Fruit fly (Drosophila melanogaster) whole organism, embryonic: ENCODE measurements around the gene Wdr92.

Experiments used
- Aef1 ChIP-seq: fragments of 200-800 bp; sonication (Bioruptor generic); IDR thresholded peaks from 3 replicates; pipeline ENCODE4 v1.3.6; 2022; ENCODE audit warnings: missing biosample characterization, missing genetic modification characterization
- B-H2 ChIP-seq: fragments of 200-800 bp; sonication (Bioruptor generic); optimal IDR thresholded peaks from 2 replicates; lab custom pipeline; 2018; ENCODE audit warnings: missing biosample characterization, mild to moderate bottlenecking, missing genetic modification characterization
- BEAF-32 ChIP-seq: fragments of 200-800 bp; sonication (Bioruptor generic); optimal IDR thresholded peaks from 3 replicates; lab custom pipeline; 2017; ENCODE audit warnings: missing biosample characterization, missing genetic modification characterization, mild to moderate bottlenecking, moderate library complexity, missing genetic modification reagents
- CG12769 ChIP-seq: fragments of 200-800 bp; sonication (Bioruptor generic); optimal IDR thresholded peaks from 2 replicates; lab custom pipeline; 2019; ENCODE audit warnings: missing biosample characterization, mild to moderate bottlenecking, missing genetic modification characterization, moderate library complexity
- CG13123 ChIP-seq: fragments of 200-800 bp; sonication (Bioruptor generic); optimal IDR thresholded peaks from 2 replicates; lab custom pipeline; 2016; ENCODE audit warnings: missing biosample characterization, missing genetic modification characterization
- CG13775 ChIP-seq: fragments of 200-800 bp; sonication (Bioruptor generic); optimal IDR thresholded peaks from 3 replicates; lab custom pipeline; 2017; ENCODE audit warnings: missing biosample characterization, mild to moderate bottlenecking, missing genetic modification characterization
- CG15011 ChIP-seq: fragments of 200-800 bp; sonication (Bioruptor generic); optimal IDR thresholded peaks from 3 replicates; lab custom pipeline; 2018; ENCODE audit warnings: missing biosample characterization, mild to moderate bottlenecking, missing genetic modification characterization
- CG16779 ChIP-seq: fragments of 200-800 bp; sonication (Bioruptor generic); IDR thresholded peaks from 2 replicates; pipeline ENCODE4 v1.3.6; 2022; ENCODE audit warnings: missing biosample characterization, missing genetic modification characterization
- CG16815 ChIP-seq: fragments of 200-800 bp; sonication (Bioruptor generic); optimal IDR thresholded peaks from 3 replicates; lab custom pipeline; 2017; ENCODE audit warnings: missing biosample characterization, mild to moderate bottlenecking, missing genetic modification characterization
- CG17359 ChIP-seq: fragments of 200-800 bp; sonication (Bioruptor generic); optimal IDR thresholded peaks from 3 replicates; lab custom pipeline; 2018; ENCODE audit warnings: missing biosample characterization, mild to moderate bottlenecking, missing genetic modification characterization, moderate library complexity
- CG2199 ChIP-seq: fragments of 200-800 bp; sonication (Bioruptor generic); IDR thresholded peaks from 3 replicates; pipeline ENCODE4 v1.3.6; 2022; ENCODE audit warnings: missing biosample characterization, missing genetic modification characterization
- CG30020 ChIP-seq: fragments of 200-800 bp; optimal IDR thresholded peaks from 2 replicates; lab custom pipeline; 2019; ENCODE audit warnings: missing biosample characterization, mild to moderate bottlenecking, missing genetic modification characterization, moderate library complexity
- CG3065 ChIP-seq: fragments of 200-800 bp; sonication (Bioruptor generic); optimal IDR thresholded peaks from 2 replicates; lab custom pipeline; 2016; ENCODE audit warnings: missing biosample characterization, missing genetic modification characterization
- CG31365 ChIP-seq: fragments of 200-800 bp; sonication (Bioruptor generic); optimal IDR thresholded peaks from 2 replicates; lab custom pipeline; 2018; ENCODE audit warnings: missing biosample characterization, mild to moderate bottlenecking, missing genetic modification characterization
- CG33213 ChIP-seq: fragments of 200-800 bp; sonication (Bioruptor generic); optimal IDR thresholded peaks from 3 replicates; lab custom pipeline; 2016; ENCODE audit warnings: missing biosample characterization, missing genetic modification characterization
- CG3726 ChIP-seq: fragments of 200-800 bp; sonication (Bioruptor generic); IDR thresholded peaks from 3 replicates; pipeline ENCODE4, ENCODE4 v1.3.6; 2022; ENCODE audit warnings: missing biosample characterization, missing genetic modification characterization
- CG42726 ChIP-seq: fragments of 200-800 bp; sonication (Bioruptor generic); IDR thresholded peaks from 2 replicates; pipeline ENCODE4 v1.3.6; 2022; ENCODE audit warnings: missing biosample characterization, missing genetic modification characterization; ENCODE audit not compliant: partially characterized antibody
- CG43689 ChIP-seq: fragments of 200-800 bp; sonication (Bioruptor generic); IDR thresholded peaks from 2 replicates; pipeline ENCODE4 v1.3.6; 2022; ENCODE audit warnings: missing biosample characterization, missing genetic modification characterization
- CG6272 ChIP-seq: fragments of 200-800 bp; sonication (Bioruptor generic); IDR thresholded peaks from 2 replicates; pipeline ENCODE4 v1.3.6; 2022; ENCODE audit warnings: missing biosample characterization, missing genetic modification characterization
- CG8089 ChIP-seq: fragments of 200-800 bp; sonication (Bioruptor generic); optimal IDR thresholded peaks from 3 replicates; lab custom pipeline; 2016; ENCODE audit warnings: missing biosample characterization, missing genetic modification characterization
- CG9609 ChIP-seq: fragments of 200-800 bp; sonication (Bioruptor generic); optimal IDR thresholded peaks from 3 replicates; lab custom pipeline; 2016; ENCODE audit warnings: missing biosample characterization, missing genetic modification characterization
- CG9727 ChIP-seq: fragments of 200-800 bp; sonication (Bioruptor generic); optimal IDR thresholded peaks from 3 replicates; lab custom pipeline; 2017; ENCODE audit warnings: missing biosample characterization, mild to moderate bottlenecking, missing genetic modification characterization
- CHES-1-like ChIP-seq: fragments of 200-800 bp; sonication (Bioruptor generic); optimal IDR thresholded peaks from 2 replicates; lab custom pipeline; 2016; ENCODE audit warnings: missing biosample characterization, missing genetic modification characterization
- CrebB ChIP-seq: fragments of 200-800 bp; sonication (Bioruptor generic); optimal IDR thresholded peaks from 3 replicates; lab custom pipeline; 2018; ENCODE audit warnings: missing biosample characterization, mild to moderate bottlenecking, missing genetic modification characterization
- Deaf1 ChIP-seq: fragments of 200-800 bp; optimal IDR thresholded peaks from 3 replicates; lab custom pipeline; 2019; ENCODE audit warnings: missing biosample characterization, mild to moderate bottlenecking, missing genetic modification characterization, moderate library complexity
- Elba2 ChIP-seq: fragments of 200-800 bp; sonication (Bioruptor generic); optimal IDR thresholded peaks from 3 replicates; lab custom pipeline; 2016; ENCODE audit warnings: missing biosample characterization, missing genetic modification characterization
- Hand ChIP-seq: fragments of 200-800 bp; sonication (Bioruptor generic); optimal IDR thresholded peaks from 2 replicates; lab custom pipeline; 2017; ENCODE audit warnings: mild to moderate bottlenecking, missing biosample characterization, missing genetic modification reagents, missing genetic modification characterization
- HmgD ChIP-seq: fragments of 200-800 bp; sonication (Bioruptor generic); optimal IDR thresholded peaks from 3 replicates; lab custom pipeline; 2016; ENCODE audit warnings: missing biosample characterization, missing genetic modification characterization
- Max ChIP-seq: fragments of 200-800 bp; sonication (Bioruptor generic); optimal IDR thresholded peaks from 2 replicates; lab custom pipeline; 2016; ENCODE audit warnings: missing biosample characterization, mild to moderate bottlenecking, missing genetic modification characterization
- Med ChIP-seq: fragments of 200-800 bp; sonication (Bioruptor generic); peaks from one replicate; lab custom pipeline; 2016; ENCODE audit warnings: missing biosample characterization, missing genetic modification characterization, mild to moderate bottlenecking, inconsistent platforms, moderate library complexity
- Mrtf ChIP-seq: fragments of 200-800 bp; sonication (Bioruptor generic); IDR thresholded peaks from 3 replicates; pipeline ENCODE4 v1.3.6; 2022; ENCODE audit warnings: missing biosample characterization, missing genetic modification characterization
- Poxn ChIP-seq: fragments of 200-800 bp; sonication (Bioruptor generic); IDR thresholded peaks from 2 replicates; pipeline ENCODE4 v1.3.6; 2022; ENCODE audit warnings: missing biosample characterization, missing genetic modification characterization
- Rfx ChIP-seq: fragments of 200-800 bp; sonication (Bioruptor generic); IDR thresholded peaks from 2 replicates; pipeline ENCODE4 v1.3.6; 2022; ENCODE audit warnings: missing biosample characterization, missing genetic modification characterization
- Sox102F ChIP-seq: fragments of 200-800 bp; sonication (Bioruptor generic); optimal IDR thresholded peaks from 2 replicates; lab custom pipeline; 2018; ENCODE audit warnings: missing biosample characterization, mild to moderate bottlenecking, missing genetic modification characterization, moderate library complexity
- ab ChIP-seq: fragments of 200-800 bp; sonication (Bioruptor generic); optimal IDR thresholded peaks from 2 replicates; lab custom pipeline; 2016; ENCODE audit warnings: missing biosample characterization, missing genetic modification characterization
- amos ChIP-seq: fragments of 200-800 bp; sonication (Bioruptor generic); IDR thresholded peaks from 2 replicates; pipeline ENCODE4 v1.3.6; 2022; ENCODE audit warnings: missing biosample characterization, missing genetic modification characterization; ENCODE audit not compliant: partially characterized antibody
- bowl ChIP-seq: fragments of 200-800 bp; sonication (Bioruptor generic); IDR thresholded peaks from 2 replicates; pipeline ENCODE4 v1.3.6; 2022; ENCODE audit warnings: missing biosample characterization, missing genetic modification characterization
- chinmo ChIP-seq: fragments of 200-800 bp; sonication (Bioruptor generic); IDR thresholded peaks from 4 replicates; pipeline ENCODE4 v1.3.6; 2022; ENCODE audit warnings: missing biosample characterization, missing genetic modification characterization; ENCODE audit not compliant: partially characterized antibody
- dati ChIP-seq: fragments of 200-800 bp; sonication (Bioruptor generic); IDR thresholded peaks from 2 replicates; pipeline ENCODE4 v1.3.6; 2022; ENCODE audit warnings: missing biosample characterization, missing genetic modification characterization
- dmrt99B ChIP-seq: fragments of 200-800 bp; sonication (Bioruptor generic); optimal IDR thresholded peaks from 2 replicates; lab custom pipeline; 2018; ENCODE audit warnings: missing biosample characterization, mild to moderate bottlenecking, missing genetic modification characterization, moderate library complexity
- dysf ChIP-seq: fragments of 200-800 bp; sonication (Bioruptor generic); IDR thresholded peaks from 3 replicates; pipeline ENCODE4 v1.3.6; 2022; ENCODE audit warnings: missing biosample characterization, missing genetic modification characterization
- en ChIP-seq: fragments of 200-800 bp; sonication (Bioruptor generic); optimal IDR thresholded peaks from 2 replicates; lab custom pipeline; 2016; ENCODE audit warnings: missing biosample characterization, missing genetic modification characterization
- esg ChIP-seq: fragments of 200-800 bp; sonication (Bioruptor generic); conservative IDR thresholded peaks from 2 replicates; pipeline ENCODE4 v1.3.6; 2022; ENCODE audit warnings: missing biosample characterization, missing genetic modification characterization
- ewg ChIP-seq: fragments of 200-800 bp; sonication (Bioruptor generic); optimal IDR thresholded peaks from 3 replicates; lab custom pipeline; 2017; ENCODE audit warnings: mild to moderate bottlenecking, missing biosample characterization, missing genetic modification reagents, missing genetic modification characterization
- gsb ChIP-seq: fragments of 200-800 bp; sonication (Bioruptor generic); IDR thresholded peaks from 2 replicates; pipeline ENCODE4 v1.3.6; 2022; ENCODE audit warnings: missing biosample characterization, missing genetic modification characterization
- kay ChIP-seq: fragments of 200-800 bp; sonication (Bioruptor generic); optimal IDR thresholded peaks from 2 replicates; lab custom pipeline; 2016; ENCODE audit warnings: missing biosample characterization, missing genetic modification characterization
- pzg ChIP-seq: fragments of 200-800 bp; sonication (Bioruptor generic); optimal IDR thresholded peaks from 3 replicates; lab custom pipeline; 2018; ENCODE audit warnings: missing biosample characterization, mild to moderate bottlenecking, missing genetic modification characterization, moderate library complexity
- schlank ChIP-seq: fragments of 200-800 bp; sonication (Bioruptor generic); optimal IDR thresholded peaks from 2 replicates; lab custom pipeline; 2018; ENCODE audit warnings: missing biosample characterization, mild to moderate bottlenecking, missing genetic modification characterization
- tgo ChIP-seq: fragments of 200-800 bp; sonication (Bioruptor generic); IDR thresholded peaks from 3 replicates; pipeline ENCODE4 v1.3.6; 2022; ENCODE audit warnings: missing biosample characterization, missing genetic modification characterization
- usp ChIP-seq: fragments of >200 bp; optimal IDR thresholded peaks from 2 replicates; lab custom pipeline; 2017; ENCODE audit warnings: missing biosample characterization, missing genetic modification characterization
- z ChIP-seq: fragments of 200-800 bp; sonication (Bioruptor generic); IDR thresholded peaks from 3 replicates; pipeline ENCODE4 v1.3.6; 2022; ENCODE audit warnings: missing biosample characterization, missing genetic modification characterization

Wdr92 gene

dm6 chr3L:17893660-17894059 is 14.3 kb upstream of the Wdr92 start:
- peak; percentile 65 for TF ChIP-seq ewg
- peak; percentile 80 for TF ChIP-seq Deaf1
- 0 out of 2 replicates have a peak, but pooled peaks have one; percentile 4 for TF ChIP-seq CG16779
- TF ChIP-seq chinmo (GFP tag; lab: Robert Waterston, UW): 0 out of 4 replicates have a peak, but pooled peaks have one; percentile 69
- no peak for TF ChIP-seq esg (GFP tag; lab: Robert Waterston, UW)
- TF ChIP-seq HmgD (GFP tag; lab: Kevin White, UChicago): no peak

- TF ChIP-seq Aef1 (no peak), CG9609 (GFP tag; lab: Kevin White, UChicago) (no peak), CG16815 (GFP tag; lab: Kevin White, UChicago) (no peak), Max (GFP tag; lab: Kevin White, UChicago) (no peak), CG15011 (GFP tag; lab: Kevin White, UChicago) (no peak), Rfx (no peak), CG13775 (GFP tag; lab: Kevin White, UChicago) (no peak), CrebB (tag; lab: Kevin White, UChicago) (peak; percentile 27), CG3065 (GFP tag; lab: Kevin White, UChicago) (no peak), dysf (peak; percentile 21; the same call in 1 of the 3 replicates), usp (GFP tag; lab: Kevin White, UChicago) (no peak), dati (no peak), Elba2 (GFP tag; lab: Kevin White, UChicago) (no peak), CG9727 (GFP tag; lab: Kevin White, UChicago) (no peak), kay (GFP tag; lab: Kevin White, UChicago) (no peak), schlank (tag; lab: Kevin White, UChicago) (no peak), Mrtf (GFP tag; lab: Robert Waterston, UW) (no peak), z (peak; percentile 43; the same call in 1 of the 3 replicates), Poxn (no peak), CG8089 (GFP tag; lab: Kevin White, UChicago) (no peak), en (no peak), gsb (no peak), Sox102F (GFP tag; lab: Kevin White, UChicago) (peak; percentile 8), CHES-1-like (GFP tag; lab: Kevin White, UChicago) (no peak), Hand (GFP tag; lab: Kevin White, UChicago) (no peak), BEAF-32 (no peak), amos (no peak), CG30020 (no peak), ab (no peak), B-H2 (no peak), CG17359 (peak; percentile 14), CG42726 (GFP tag; lab: Robert Waterston, UW) (no peak), CG33213 (GFP tag; lab: Kevin White, UChicago) (no peak), CG13123 (GFP tag; lab: Kevin White, UChicago) (no peak), CG2199 (GFP tag; lab: Robert Waterston, UW) (no peak), CG3726 (GFP tag; lab: Robert Waterston, UW) (no peak), CG31365 (tag; lab: Kevin White, UChicago) (no peak), bowl (GFP tag; lab: Robert Waterston, UW) (no peak), Med (peak; percentile 76), CG43689 (GFP tag; lab: Robert Waterston, UW) (no peak), dmrt99B (peak; percentile 43), tgo (no peak; the same call in 2 of the 3 replicates), pzg (no peak), CG12769 (tag; lab: Kevin White, UChicago) (peak; percentile 16), CG6272 (GFP tag; lab: Robert Waterston, UW) (no peak)
Measured at dm6 chr3L:17895815-17896275, 12.1 kb upstream of the Wdr92 start, which contains the start of gene Tsp74F. Tsp74F (minus strand) TSS chr3L:17895862.
